Worm (Caenorhabditis elegans) whole organism, mixed stage, embryonic: ENCODE data around the gene daz-1.

Experiments used
- M03D4.4 ChIP-seq: sonication (generic microtip); optimal IDR thresholded peaks from 2 replicates; lab custom pipeline; 2017; ENCODE audit warnings: mild to moderate bottlenecking, missing genetic modification characterization, missing compliant biosample characterization
- bed-3 ChIP-seq: fragments of 200-800 bp; sonication (Bioruptor generic); optimal IDR thresholded peaks from 3 replicates; lab custom pipeline; 2018; ENCODE audit warnings: mild to moderate bottlenecking, missing genetic modification characterization, moderate library complexity, missing compliant biosample characterization
- blmp-1 ChIP-seq: fragments of 150-350 bp; optimal IDR thresholded peaks from 2 replicates; lab custom pipeline; 2014; ENCODE audit warnings: missing biosample characterization, missing genetic modification characterization
- ceh-39 ChIP-seq: fragments of 150-350 bp; optimal IDR thresholded peaks from 2 replicates; lab custom pipeline; 2014; ENCODE audit warnings: missing biosample characterization, missing genetic modification characterization
- ceh-43 ChIP-seq: fragments of 200-800 bp; sonication (Bioruptor generic); optimal IDR thresholded peaks from 2 replicates; lab custom pipeline; 2018; ENCODE audit warnings: mild to moderate bottlenecking, missing genetic modification characterization, moderate library complexity, missing compliant biosample characterization
- ces-1 ChIP-seq: fragments of 150-350 bp; optimal IDR thresholded peaks from 2 replicates; lab custom pipeline; 2014; ENCODE audit warnings: missing biosample characterization, missing genetic modification reagents, missing genetic modification characterization
- cnd-1 ChIP-seq: fragments of 200-800 bp; sonication (Bioruptor generic); optimal IDR thresholded peaks from 2 replicates; lab custom pipeline; 2018; ENCODE audit warnings: mild to moderate bottlenecking, missing genetic modification characterization, missing compliant biosample characterization
- drap-1 ChIP-seq: fragments of 200-800 bp; sonication (Bioruptor generic); optimal IDR thresholded peaks from 3 replicates; lab custom pipeline; 2018; ENCODE audit warnings: mild to moderate bottlenecking, missing genetic modification characterization, missing compliant biosample characterization
- elt-1 ChIP-seq: sonication (generic microtip); optimal IDR thresholded peaks from 2 replicates; lab custom pipeline; 2017; ENCODE audit warnings: missing genetic modification characterization, mild to moderate bottlenecking, missing compliant biosample characterization, antibody characterized with exemption, moderate library complexity, borderline replicate concordance; ENCODE audit not compliant: insufficient read depth
- elt-3 ChIP-seq: fragments of 150-350 bp; optimal IDR thresholded peaks from 2 replicates; lab custom pipeline; 2014; ENCODE audit warnings: missing biosample characterization, missing genetic modification characterization
- flh-1 ChIP-seq: fragments of 200-800 bp; sonication (Bioruptor generic); optimal IDR thresholded peaks from 2 replicates; lab custom pipeline; 2018; ENCODE audit warnings: mild to moderate bottlenecking, missing genetic modification characterization, moderate library complexity, missing compliant biosample characterization
- ham-2 ChIP-seq: fragments of 200-800 bp; sonication (Bioruptor generic); optimal IDR thresholded peaks from 2 replicates; lab custom pipeline; 2018; ENCODE audit warnings: mild to moderate bottlenecking, missing genetic modification characterization, missing compliant biosample characterization
- lin-13 ChIP-seq: fragments of 150-350 bp; optimal IDR thresholded peaks from 2 replicates; lab custom pipeline; 2014; ENCODE audit warnings: missing biosample characterization, missing genetic modification characterization
- lin-32 ChIP-seq: fragments of 200-800 bp; sonication (Bioruptor generic); optimal IDR thresholded peaks from 2 replicates; lab custom pipeline; 2018; ENCODE audit warnings: mild to moderate bottlenecking, missing genetic modification characterization, missing compliant biosample characterization
- lsy-2 ChIP-seq: fragments of 150-350 bp; optimal IDR thresholded peaks from 2 replicates; lab custom pipeline; 2014; ENCODE audit warnings: missing biosample characterization, missing genetic modification characterization
- mab-5 ChIP-seq: fragments of 150-350 bp; optimal IDR thresholded peaks from 2 replicates; lab custom pipeline; 2014; ENCODE audit warnings: missing biosample characterization, missing genetic modification characterization
- mep-1 ChIP-seq: fragments of 150-350 bp; optimal IDR thresholded peaks from 2 replicates; lab custom pipeline; 2017; ENCODE audit warnings: missing biosample characterization, missing genetic modification reagents, missing genetic modification characterization, inconsistent platforms
- mls-2 ChIP-seq: sonication (generic microtip); optimal IDR thresholded peaks from 2 replicates; lab custom pipeline; 2016; ENCODE audit warnings: mild to moderate bottlenecking, missing genetic modification characterization, moderate library complexity, missing compliant biosample characterization
- nhr-12 ChIP-seq: fragments of 150-350 bp; optimal IDR thresholded peaks from 2 replicates; lab custom pipeline; 2014; ENCODE audit warnings: missing biosample characterization, missing genetic modification characterization
- nhr-2 ChIP-seq: fragments of 150-350 bp; optimal IDR thresholded peaks from 2 replicates; lab custom pipeline; 2014; ENCODE audit warnings: missing biosample characterization, missing genetic modification characterization
- pha-4 ChIP-seq: fragments of 150-350 bp; optimal IDR thresholded peaks from 2 replicates; lab custom pipeline; 2018; ENCODE audit warnings: missing biosample characterization, missing genetic modification reagents, missing genetic modification characterization
- sem-2 ChIP-seq: fragments of 200-800 bp; sonication (Bioruptor generic); optimal IDR thresholded peaks from 2 replicates; lab custom pipeline; 2018; ENCODE audit warnings: mild to moderate bottlenecking, missing genetic modification characterization, missing compliant biosample characterization
- snpc-4 ChIP-seq: fragments of 150-350 bp; optimal IDR thresholded peaks from 2 replicates; lab custom pipeline; 2014; ENCODE audit warnings: missing biosample characterization, missing genetic modification characterization
- sptf-1 ChIP-seq: sonication (generic microtip); optimal IDR thresholded peaks from 2 replicates; lab custom pipeline; 2017; ENCODE audit warnings: mild to moderate bottlenecking, missing genetic modification characterization, moderate library complexity, missing compliant biosample characterization
- tbx-8 ChIP-seq: fragments of 200-800 bp; sonication (Bioruptor generic); optimal IDR thresholded peaks from 2 replicates; lab custom pipeline; 2018; ENCODE audit warnings: mild to moderate bottlenecking, missing genetic modification characterization, moderate library complexity, missing compliant biosample characterization
- unc-39 ChIP-seq: fragments of 150-350 bp; optimal IDR thresholded peaks from 2 replicates; lab custom pipeline; 2014; ENCODE audit warnings: missing biosample characterization, missing genetic modification characterization
- unc-62 ChIP-seq: fragments of 150-350 bp; optimal IDR thresholded peaks from 2 replicates; lab custom pipeline; 2014; ENCODE audit warnings: missing biosample characterization, missing genetic modification reagents, missing genetic modification characterization
- zip-8 ChIP-seq: fragments of 150-350 bp; optimal IDR thresholded peaks from 2 replicates; lab custom pipeline; 2014; ENCODE audit warnings: missing biosample characterization, missing genetic modification characterization
- ztf-11 ChIP-seq: fragments of 150-350 bp; optimal IDR thresholded peaks from 2 replicates; lab custom pipeline; 2014; ENCODE audit warnings: missing biosample characterization, missing genetic modification characterization

daz-1 gene

DNA sequence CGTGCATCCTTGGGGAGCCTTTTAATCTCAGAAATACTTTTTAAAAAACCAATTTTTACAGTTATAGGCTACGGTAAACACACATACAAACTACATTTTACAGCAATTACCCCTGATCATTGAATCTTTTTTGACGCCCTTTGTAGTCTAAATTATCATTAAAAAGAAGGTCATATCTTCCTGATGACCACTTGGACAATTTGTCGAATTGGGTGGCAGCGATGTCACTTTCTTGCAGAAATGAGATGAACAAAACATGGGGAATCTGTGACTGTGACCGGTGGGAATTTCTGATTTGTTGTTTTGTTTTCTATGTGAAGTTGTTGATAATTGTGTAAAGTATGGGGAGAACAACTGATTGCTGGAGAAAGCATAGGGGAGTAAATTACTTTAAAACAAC lies 6.5 kb upstream of the daz-1 start:
- TF ChIP-seq unc-62 (GFP tag; lab: Kevin White, UChicago) (no peak), ceh-39 (tag; lab: Kevin White, UChicago) (no peak), mab-5 (no peak), mep-1 (tag; lab: Kevin White, UChicago) (no peak), flh-1 (GFP tag; lab: Kevin White, UChicago) (no peak), cnd-1 (no peak)

- TF ChIP-seq lin-13 (tag; lab: Kevin White, UChicago): no peak
- TF ChIP-seq zip-8 (tag; lab: Kevin White, UChicago): no peak
- TF ChIP-seq tbx-8 (GFP tag; lab: Kevin White, UChicago): no peak
- no peak for TF ChIP-seq cnd-1
- no peak for TF ChIP-seq unc-39 (tag; lab: Kevin White, UChicago)
- no peak for TF ChIP-seq ces-1 (GFP tag; lab: Kevin White, UChicago)
- no peak for TF ChIP-seq lsy-2
- no peak for TF ChIP-seq elt-3
- TF ChIP-seq mls-2: no peak
- TF ChIP-seq nhr-2 (tag; lab: Kevin White, UChicago): no peak
- TF ChIP-seq unc-62 (GFP tag; lab: Kevin White, UChicago): no peak
- TF ChIP-seq mep-1 (tag; lab: Kevin White, UChicago): no peak
- no peak for TF ChIP-seq nhr-12
- no peak for TF ChIP-seq elt-1 (tag; lab: Kevin White, UChicago)
- TF ChIP-seq snpc-4 (tag; lab: Kevin White, UChicago): no peak
- no peak for TF ChIP-seq sem-2 (GFP tag; lab: Kevin White, UChicago)
- no peak for TF ChIP-seq bed-3
- TF ChIP-seq pha-4 (tag; lab: Kevin White, UChicago): no peak
- no peak for TF ChIP-seq flh-1 (GFP tag; lab: Kevin White, UChicago)
- no peak for TF ChIP-seq M03D4.4 (tag; lab: Kevin White, UChicago)
Measured at ce11 chrII:5451278-5451677, 4.8 kb upstream of the daz-1 start.

DNA sequence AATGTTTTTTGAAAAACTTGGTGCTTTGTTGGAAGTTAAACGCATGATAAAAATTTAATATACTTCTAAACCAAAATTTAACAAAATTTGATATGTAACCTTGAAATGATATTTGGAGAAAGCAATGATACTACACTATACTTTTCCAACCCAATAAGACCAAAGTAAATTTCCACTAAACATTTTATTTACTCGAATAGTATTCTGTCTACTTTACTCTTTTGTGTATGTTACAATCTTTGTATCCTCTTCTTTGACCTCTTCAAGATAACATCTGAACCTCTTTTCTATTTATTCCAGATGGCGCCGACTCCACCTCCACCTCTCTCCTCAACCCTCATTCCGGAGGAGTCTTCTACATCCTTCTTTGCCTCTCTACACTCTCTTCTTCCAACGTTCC lies 2.6 kb upstream of the daz-1 start, which contains the start of gene dhs-5:
Gene dhs-5 (plus strand): TSS at position 301 of the 400 bp plus-strand sequence.
- TF ChIP-seq unc-62 (GFP tag; lab: Kevin White, UChicago) (no peak), nhr-12 (no peak), pha-4 (tag; lab: Kevin White, UChicago) (no peak), ztf-11 (tag; lab: Kevin White, UChicago) (no peak), bed-3 (no peak), mls-2 (no peak), zip-8 (tag; lab: Kevin White, UChicago) (no peak), mab-5 (no peak), blmp-1 (no peak), M03D4.4 (tag; lab: Kevin White, UChicago) (no peak), elt-1 (tag; lab: Kevin White, UChicago) (no peak), elt-3 (no peak), sem-2 (GFP tag; lab: Kevin White, UChicago) (no peak), tbx-8 (GFP tag; lab: Kevin White, UChicago) (no peak)

ce11 chrII:5458683-5459410 lies 2.7 kb downstream of the daz-1 start:
- TF ChIP-seq lin-32 (no peak), blmp-1 (peak; percentile 61)

- TF ChIP-seq ceh-39 (tag; lab: Kevin White, UChicago): no peak
- TF ChIP-seq ceh-43 (GFP tag; lab: Kevin White, UChicago): no peak
- no peak for TF ChIP-seq sptf-1 (tag; lab: Kevin White, UChicago)
Measured at ce11 chrII:5459534-5459933, 3.4 kb downstream of the daz-1 start.

- TF ChIP-seq ceh-43 (GFP tag; lab: Kevin White, UChicago): no peak
- no peak for TF ChIP-seq drap-1 (GFP tag; lab: Kevin White, UChicago)
- TF ChIP-seq ham-2 (GFP tag; lab: Kevin White, UChicago): no peak
- TF ChIP-seq mep-1 (tag; lab: Kevin White, UChicago): peak; percentile 37
- TF ChIP-seq ces-1 (GFP tag; lab: Kevin White, UChicago): peak; percentile 74
- peak; percentile 46 for TF ChIP-seq mls-2
- TF ChIP-seq nhr-12: no peak
- TF ChIP-seq unc-62 (GFP tag; lab: Kevin White, UChicago): peak; percentile 14
Measured at ce11 chrII:5460911-5461310, 4.8 kb downstream of the daz-1 start.
